Worm (Caenorhabditis elegans) whole organism, late embryonic: ENCODE measurements around the gene pph-4.2.

Experiments used
- C08G9.2 ChIP-seq: sonication (generic microtip); optimal IDR thresholded peaks from 2 replicates; lab custom pipeline; 2016; ENCODE audit warnings: mild to moderate bottlenecking, missing genetic modification characterization, moderate library complexity, missing compliant biosample characterization
- C38D4.7 ChIP-seq: fragments of 200-800 bp; sonication (Bioruptor generic); optimal IDR thresholded peaks from 2 replicates; lab custom pipeline; 2018; ENCODE audit warnings: mild to moderate bottlenecking, missing genetic modification characterization, moderate library complexity, missing compliant biosample characterization
- K09A11.1 ChIP-seq: sonication (generic microtip); optimal IDR thresholded peaks from 2 replicates; lab custom pipeline; 2017; ENCODE audit warnings: antibody characterized with exemption, mild to moderate bottlenecking, missing genetic modification characterization, missing compliant biosample characterization; ENCODE audit not compliant: insufficient read depth
- ama-1 ChIP-seq: fragments of 150-350 bp; optimal IDR thresholded peaks from 2 replicates; lab custom pipeline; 2014
- ceh-18 ChIP-seq: sonication (generic microtip); optimal IDR thresholded peaks from 2 replicates; lab custom pipeline; 2016; ENCODE audit warnings: missing genetic modification characterization, missing compliant biosample characterization
- ceh-19 ChIP-seq: fragments of 200-800 bp; sonication (Bioruptor generic); optimal IDR thresholded peaks from 2 replicates; lab custom pipeline; 2018; ENCODE audit warnings: mild to moderate bottlenecking, missing genetic modification characterization, missing compliant biosample characterization
- ceh-2 ChIP-seq: sonication (generic microtip); optimal IDR thresholded peaks from 2 replicates; lab custom pipeline; 2016; ENCODE audit warnings: missing genotype, missing genetic modification characterization, missing compliant biosample characterization
- ceh-30 ChIP-seq: fragments of 150-350 bp; optimal IDR thresholded peaks from 2 replicates; lab custom pipeline; 2014; ENCODE audit warnings: missing biosample characterization, missing genetic modification characterization
- ceh-31 ChIP-seq: sonication (generic microtip); optimal IDR thresholded peaks from 2 replicates; lab custom pipeline; 2016; ENCODE audit warnings: missing genetic modification characterization, missing compliant biosample characterization
- ceh-34 ChIP-seq: sonication (generic microtip); optimal IDR thresholded peaks from 2 replicates; lab custom pipeline; 2016; ENCODE audit warnings: mild to moderate bottlenecking, missing genetic modification characterization, missing compliant biosample characterization
- ceh-48 ChIP-seq: sonication (generic microtip); optimal IDR thresholded peaks from 2 replicates; lab custom pipeline; 2016; ENCODE audit warnings: missing genetic modification characterization, inconsistent platforms, missing compliant biosample characterization
- ceh-6 ChIP-seq: fragments of 200-800 bp; sonication (Bioruptor generic); optimal IDR thresholded peaks from 2 replicates; lab custom pipeline; 2018; ENCODE audit warnings: mild to moderate bottlenecking, missing genetic modification characterization, missing compliant biosample characterization
- ceh-9 ChIP-seq: sonication (generic microtip); optimal IDR thresholded peaks from 2 replicates; lab custom pipeline; 2016; ENCODE audit warnings: mild to moderate bottlenecking, missing genetic modification characterization, inconsistent platforms, missing compliant biosample characterization
- che-1 ChIP-seq: sonication (generic microtip); optimal IDR thresholded peaks from 2 replicates; lab custom pipeline; 2016; ENCODE audit warnings: mild to moderate bottlenecking, missing genetic modification characterization, missing compliant biosample characterization
- dmd-4 ChIP-seq: sonication (generic microtip); optimal IDR thresholded peaks from 2 replicates; lab custom pipeline; 2016; ENCODE audit warnings: borderline replicate concordance, missing genetic modification characterization, missing compliant biosample characterization
- elt-2 ChIP-seq: sonication (generic microtip); optimal IDR thresholded peaks from 2 replicates; lab custom pipeline; 2016; ENCODE audit warnings: missing genetic modification reagents, missing genetic modification characterization, missing compliant biosample characterization
- ets-4 ChIP-seq: sonication (generic microtip); optimal IDR thresholded peaks from 2 replicates; lab custom pipeline; 2016; ENCODE audit warnings: missing genetic modification characterization, missing compliant biosample characterization
- fkh-10 ChIP-seq: fragments of 150-350 bp; optimal IDR thresholded peaks from 2 replicates; lab custom pipeline; 2014; ENCODE audit warnings: missing biosample characterization, missing genetic modification reagents, missing genetic modification characterization
- fkh-6 ChIP-seq: sonication (generic microtip); optimal IDR thresholded peaks from 2 replicates; lab custom pipeline; 2016; ENCODE audit warnings: missing genetic modification characterization, missing compliant biosample characterization
- hlh-15 ChIP-seq: sonication (generic microtip); optimal IDR thresholded peaks from 2 replicates; lab custom pipeline; 2016; ENCODE audit warnings: missing genetic modification characterization, missing compliant biosample characterization
- hlh-30 ChIP-seq: sonication (generic microtip); optimal IDR thresholded peaks from 2 replicates; lab custom pipeline; 2017; ENCODE audit warnings: antibody characterized with exemption, missing genetic modification characterization, missing compliant biosample characterization; ENCODE audit not compliant: insufficient read depth
- hlh-6 ChIP-seq: sonication (generic microtip); optimal IDR thresholded peaks from 2 replicates; lab custom pipeline; 2016; ENCODE audit warnings: missing genotype, missing genetic modification characterization, missing compliant biosample characterization
- lim-6 ChIP-seq: sonication (generic microtip); optimal IDR thresholded peaks from 2 replicates; lab custom pipeline; 2016; ENCODE audit warnings: missing genetic modification characterization, missing compliant biosample characterization
- lin-11 ChIP-seq: fragments of 200-800 bp; sonication (Bioruptor generic); optimal IDR thresholded peaks from 2 replicates; lab custom pipeline; 2018; ENCODE audit warnings: mild to moderate bottlenecking, missing genetic modification characterization, missing compliant biosample characterization
- madf-2 ChIP-seq: sonication (generic microtip); optimal IDR thresholded peaks from 2 replicates; lab custom pipeline; 2017; ENCODE audit warnings: missing genetic modification characterization, missing compliant biosample characterization
- nfya-1 ChIP-seq: sonication (generic microtip); optimal IDR thresholded peaks from 2 replicates; lab custom pipeline; 2017; ENCODE audit warnings: missing genetic modification characterization, mild to moderate bottlenecking, missing compliant biosample characterization, antibody characterized with exemption, moderate library complexity
- nhr-232 ChIP-seq: sonication (generic microtip); optimal IDR thresholded peaks from 2 replicates; lab custom pipeline; 2016; ENCODE audit warnings: missing genetic modification characterization, missing compliant biosample characterization
- odd-2 ChIP-seq: sonication (generic microtip); optimal IDR thresholded peaks from 2 replicates; lab custom pipeline; 2017; ENCODE audit warnings: antibody characterized with exemption, mild to moderate bottlenecking, missing genetic modification characterization, missing compliant biosample characterization
- pat-9 ChIP-seq: fragments of 200-800 bp; sonication (Bioruptor generic); optimal IDR thresholded peaks from 2 replicates; lab custom pipeline; 2018; ENCODE audit warnings: mild to moderate bottlenecking, missing genetic modification characterization, moderate library complexity, missing compliant biosample characterization
- pha-4 ChIP-seq: fragments of 150-350 bp; optimal IDR thresholded peaks from 2 replicates; lab custom pipeline; 2018; ENCODE audit warnings: missing biosample characterization, missing genetic modification reagents, missing genetic modification characterization
- pqm-1 ChIP-seq: sonication (generic microtip); optimal IDR thresholded peaks from 2 replicates; lab custom pipeline; 2016; ENCODE audit warnings: missing genetic modification characterization, missing compliant biosample characterization
- ref-2 ChIP-seq: sonication (generic microtip); optimal IDR thresholded peaks from 2 replicates; lab custom pipeline; 2016; ENCODE audit warnings: missing genetic modification characterization, missing compliant biosample characterization
- sox-2 ChIP-seq: fragments of 200-800 bp; sonication (Bioruptor generic); IDR thresholded peaks from 2 replicates; pipeline ENCODE4 v1.3.6; 2022; ENCODE audit warnings: missing genetic modification reagents, missing genetic modification characterization, missing compliant biosample characterization
- syd-9 ChIP-seq: sonication (generic microtip); optimal IDR thresholded peaks from 2 replicates; lab custom pipeline; 2016; ENCODE audit warnings: mild to moderate bottlenecking, missing genetic modification characterization, moderate library complexity, missing compliant biosample characterization
- unc-42 ChIP-seq: sonication (generic microtip); optimal IDR thresholded peaks from 2 replicates; lab custom pipeline; 2016; ENCODE audit warnings: missing genotype, missing genetic modification characterization, missing compliant biosample characterization
- zip-5 ChIP-seq: sonication (generic microtip); optimal IDR thresholded peaks from 2 replicates; lab custom pipeline; 2016; ENCODE audit warnings: missing genetic modification characterization, missing compliant biosample characterization
- ztf-16 ChIP-seq: sonication (generic microtip); optimal IDR thresholded peaks from 2 replicates; lab custom pipeline; 2017; ENCODE audit warnings: missing genetic modification characterization, missing compliant biosample characterization

pph-4.2 gene

ce11 chrIII:12366989-12367557, 10.0 kb downstream of the pph-4.2 start, which contains the start of gene Y75B8A.33:
Y75B8A.33 (minus strand) TSS chrIII:12367373.
- TF ChIP-seq dmd-4 (tag; lab: Kevin White, UChicago) (no peak), C08G9.2 (tag; lab: Kevin White, UChicago) (no peak), nfya-1 (tag; lab: Kevin White, UChicago) (no peak), ztf-16 (tag; lab: Kevin White, UChicago) (no peak), che-1 (no peak), ets-4 (tag; lab: Kevin White, UChicago) (no peak), madf-2 (no peak), ceh-2 (tag; lab: Kevin White, UChicago) (no peak), ref-2 (tag; lab: Kevin White, UChicago) (no peak), odd-2 (no peak), K09A11.1 (tag; lab: Kevin White, UChicago) (no peak), lim-6 (tag; lab: Kevin White, UChicago) (no peak), ceh-6 (no peak), pqm-1 (tag; lab: Kevin White, UChicago) (no peak), ceh-19 (GFP tag; lab: Kevin White, UChicago) (no peak), pha-4 (tag; lab: Kevin White, UChicago) (no peak)

- TF ChIP-seq ceh-19 (GFP tag; lab: Kevin White, UChicago) (no peak), fkh-10 (GFP tag; lab: Kevin White, UChicago) (no peak), hlh-15 (no peak), pha-4 (tag; lab: Kevin White, UChicago) (no peak), ceh-2 (tag; lab: Kevin White, UChicago) (no peak), zip-5 (no peak)
- TF ChIP-seq, all 69 proteins: peak for 0
Observed at ce11 chrIII:12359265-12359664, 17.8 kb downstream of the pph-4.2 start, which contains the start of gene Y75B8A.34. Y75B8A.34 (plus strand) TSS chrIII:12359565.

ce11 chrIII:12358461-12358860, 18.6 kb downstream of the pph-4.2 start, which contains the start of gene Y75B8A.32:
Y75B8A.32 (minus strand) TSS chrIII:12358561.
- TF ChIP-seq ceh-18 (no peak), ceh-48 (tag; lab: Kevin White, UChicago) (no peak), pqm-1 (tag; lab: Kevin White, UChicago) (no peak), pat-9 (tag; lab: Kevin White, UChicago) (no peak), ceh-9 (tag; lab: Kevin White, UChicago) (no peak), sox-2 (GFP tag; lab: Robert Waterston, UW) (no peak), C38D4.7 (GFP tag; lab: Kevin White, UChicago) (no peak), nhr-232 (tag; lab: Kevin White, UChicago) (no peak), ceh-30 (tag; lab: Kevin White, UChicago) (no peak), ceh-31 (no peak), fkh-6 (tag; lab: Kevin White, UChicago) (no peak), unc-42 (tag; lab: Kevin White, UChicago) (no peak), zip-5 (no peak), ama-1 (lab: Kevin White, UChicago) (no peak), hlh-6 (tag; lab: Kevin White, UChicago) (no peak), elt-2 (tag; lab: Kevin White, UChicago) (no peak), fkh-10 (GFP tag; lab: Kevin White, UChicago) (no peak), hlh-30 (tag; lab: Kevin White, UChicago) (no peak), ceh-34 (tag; lab: Kevin White, UChicago) (no peak)

- TF ChIP-seq nfya-1 (tag; lab: Kevin White, UChicago) = no peak
- no peak for TF ChIP-seq dmd-4 (tag; lab: Kevin White, UChicago)
- TF ChIP-seq fkh-6 (tag; lab: Kevin White, UChicago) = no peak
- TF ChIP-seq lin-11 (tag; lab: Kevin White, UChicago) = no peak
- no peak for TF ChIP-seq pqm-1 (tag; lab: Kevin White, UChicago)
- no peak for TF ChIP-seq ceh-48 (tag; lab: Kevin White, UChicago)
- no peak for TF ChIP-seq K09A11.1 (tag; lab: Kevin White, UChicago)
- no peak for TF ChIP-seq ama-1 (lab: Kevin White, UChicago)
- no peak for TF ChIP-seq zip-5
- TF ChIP-seq syd-9 (tag; lab: Kevin White, UChicago) = no peak
- TF ChIP-seq C08G9.2 (tag; lab: Kevin White, UChicago) = no peak
- TF ChIP-seq ceh-30 (tag; lab: Kevin White, UChicago) = no peak
Observed at ce11 chrIII:12356588-12356987, 20.5 kb downstream of the pph-4.2 start.
